Worm (Caenorhabditis elegans) whole organism, L1 larva: ENCODE measurements around the gene col-167.

Source experiments
- F16B12.6 ChIP-seq: fragments of 150-350 bp; optimal IDR thresholded peaks from 2 replicates; lab custom pipeline; 2014; ENCODE audit warnings: missing biosample characterization, missing genetic modification characterization
- ceh-63 ChIP-seq: fragments of 200-800 bp; sonication (Bioruptor generic); optimal IDR thresholded peaks from 2 replicates; lab custom pipeline; 2018; ENCODE audit warnings: mild to moderate bottlenecking, missing genetic modification characterization, missing compliant biosample characterization
- ceh-88 ChIP-seq: fragments of 200-800 bp; sonication (Bioruptor generic); IDR thresholded peaks from 2 replicates; pipeline ENCODE4 v1.3.6; 2022; ENCODE audit warnings: missing genetic modification characterization, missing compliant biosample characterization
- lin-15B ChIP-seq: fragments of 150-350 bp; sonication (generic microtip); optimal IDR thresholded peaks from 3 replicates; lab custom pipeline; 2014; ENCODE audit warnings: missing biosample characterization, missing genetic modification characterization
- lin-35 ChIP-seq, 2 experiments: fragments of 150-350 bp; optimal IDR thresholded peaks; 2 replicates each; lab custom pipeline; 2014; ENCODE audit warnings: missing biosample characterization in 2 of 2, missing genetic modification characterization in 2 of 2, missing genetic modification reagents in 2 of 2
- lir-3 ChIP-seq: sonication (generic microtip); optimal IDR thresholded peaks from 2 replicates; lab custom pipeline; 2016; ENCODE audit warnings: mild to moderate bottlenecking, missing genetic modification characterization, moderate library complexity, missing compliant biosample characterization; ENCODE audit not compliant: poor library complexity
- nhr-28 ChIP-seq: fragments of 150-350 bp; optimal IDR thresholded peaks from 2 replicates; lab custom pipeline; 2014; ENCODE audit warnings: missing biosample characterization, missing genetic modification characterization
- nhr-71 ChIP-seq: sonication (generic microtip); optimal IDR thresholded peaks from 2 replicates; lab custom pipeline; 2016; ENCODE audit warnings: mild to moderate bottlenecking, missing genetic modification characterization, moderate library complexity, missing compliant biosample characterization
- nhr-77 ChIP-seq: fragments of 150-350 bp; optimal IDR thresholded peaks from 2 replicates; lab custom pipeline; 2014; ENCODE audit warnings: missing biosample characterization, missing genetic modification characterization
- snpc-4 ChIP-seq: fragments of 150-350 bp; optimal IDR thresholded peaks from 2 replicates; lab custom pipeline; 2014; ENCODE audit warnings: missing biosample characterization, missing genetic modification characterization
- sox-4 ChIP-seq: sonication (generic microtip); optimal IDR thresholded peaks from 2 replicates; lab custom pipeline; 2016; ENCODE audit warnings: missing genetic modification characterization, missing compliant biosample characterization
- tbx-2 ChIP-seq: sonication (generic microtip); optimal IDR thresholded peaks from 2 replicates; lab custom pipeline; 2016; ENCODE audit warnings: missing genetic modification characterization, missing compliant biosample characterization
- unc-130 ChIP-seq: fragments of 150-350 bp; optimal IDR thresholded peaks from 2 replicates; lab custom pipeline; 2017; ENCODE audit warnings: missing biosample characterization, missing genetic modification characterization, inconsistent platforms
- ztf-4 ChIP-seq: fragments of 150-350 bp; optimal IDR thresholded peaks from 2 replicates; lab custom pipeline; 2014; ENCODE audit warnings: missing biosample characterization, missing genetic modification characterization

- TF ChIP-seq lin-15B (tag; lab: Kevin White, UChicago) = no peak
- no peak for TF ChIP-seq ceh-88
- TF ChIP-seq unc-130 (tag; lab: Kevin White, UChicago) = no peak
- TF ChIP-seq snpc-4 = no peak
- TF ChIP-seq lin-35 (GFP tag; optimal IDR thresholded peaks at IDR 0.05; lab: Kevin White, UChicago) = no peak
- no peak for TF ChIP-seq nhr-28
- no peak for TF ChIP-seq sox-4 (tag; lab: Kevin White, UChicago)
- TF ChIP-seq tbx-2 = no peak
- TF ChIP-seq nhr-77 = no peak
- TF ChIP-seq F16B12.6 (tag; lab: Kevin White, UChicago) = no peak
- no peak for TF ChIP-seq nhr-71
- no peak for TF ChIP-seq lir-3 (tag; lab: Kevin White, UChicago)
- TF ChIP-seq ceh-63 (GFP tag; lab: Kevin White, UChicago) = no peak
- TF ChIP-seq ztf-4 (tag; lab: Kevin White, UChicago) = no peak
Measured at ce11 chrX:6326088-6326487, 2.8 kb downstream of the col-167 start, which contains the start of gene col-168.
